Worm (Caenorhabditis elegans): ENCODE measurements around the gene F20D1.3.
A peak's percentile ranks its signal among the peaks of the same experiment; 100 is the strongest.
"Not testable (repeated sequence)": the region's sequence is repeated elsewhere in the genome, so short reads cannot be mapped to it uniquely, and the experiment has no call there.

Gene F20D1.3

DNA sequence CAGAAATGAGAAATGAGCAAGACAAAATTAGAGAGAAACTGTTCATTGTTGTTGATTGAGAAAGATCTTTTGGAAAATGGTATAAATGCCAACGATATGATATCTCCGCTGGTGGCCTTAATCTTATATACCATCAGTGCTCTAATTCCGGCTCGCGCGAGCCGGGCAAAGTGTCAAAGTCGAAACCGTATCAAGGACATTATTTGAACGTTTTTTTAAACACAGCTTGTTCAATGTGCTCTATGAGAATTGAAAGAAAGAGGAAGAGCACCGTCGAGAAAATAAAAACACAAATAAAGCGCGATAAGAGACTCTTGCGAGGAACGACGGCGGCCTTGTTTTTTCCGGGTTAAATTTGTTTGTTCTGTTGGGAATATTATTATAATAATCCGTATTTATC is 14.4 kb upstream of the F20D1.3 start, which contains the start of gene idpp-3:
idpp-3 (minus strand) TSS at position 101 of the 400 bp plus-strand sequence.
- TF ChIP-seq unc-130 (tag; optimal IDR thresholded peaks at IDR 0.05) (no peak), efl-1 (optimal IDR thresholded peaks at IDR 0.05) (no peak), efl-1 (GFP tag; optimal IDR thresholded peaks at IDR 0.05 in 1 of 2) (peak in 1 of 2 experiments; percentile 84), efl-3 (GFP tag; optimal IDR thresholded peaks at IDR 0.05) (no peak)

ce11 chrX:14962456-14962855 is 13.5 kb upstream of the F20D1.3 start, which contains the start of gene rgs-10:
Gene rgs-10, plus strand, starts transcription at chrX:14962756.
- TF ChIP-seq efl-1 (optimal IDR thresholded peaks at IDR 0.05) (no peak), efl-1 (GFP tag; optimal IDR thresholded peaks at IDR 0.05 in 1 of 2) (peak in 1 of 2 experiments; percentile 39), nhr-19 (GFP tag; conservative IDR thresholded peaks at IDR 0.05) (no peak)

DNA sequence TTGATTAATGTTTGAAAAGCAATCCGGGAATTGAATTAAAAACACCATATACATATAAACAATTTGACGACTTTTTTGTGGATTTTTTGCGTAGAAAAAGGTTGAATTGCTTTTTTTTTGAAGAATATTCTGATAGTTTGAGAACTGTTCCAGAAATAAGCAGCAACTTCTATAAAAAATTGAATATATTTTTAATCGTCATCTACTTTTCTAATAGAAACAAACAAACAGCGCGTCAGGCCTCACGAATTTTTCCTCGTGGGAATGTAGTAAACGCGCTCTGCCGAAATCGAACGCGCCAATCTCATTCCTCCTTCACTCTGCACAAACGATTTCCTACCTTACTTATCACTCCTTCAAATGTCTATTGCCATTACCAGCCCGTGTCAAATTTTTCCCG is 11.7 kb upstream of the F20D1.3 start, which contains the start of gene rgs-11:
rgs-11 (plus strand) TSS at position 301 of the 400 bp plus-strand sequence.
- no peak for TF ChIP-seq lin-14 (GFP tag; optimal IDR thresholded peaks at IDR 0.05)
- TF ChIP-seq aha-1 (tag; optimal IDR thresholded peaks at IDR 0.05): no peak
- TF ChIP-seq mep-1 (tag; optimal IDR thresholded peaks at IDR 0.05): no peak
- no peak for TF ChIP-seq tlp-1 (tag; optimal IDR thresholded peaks at IDR 0.05)
- no peak for TF ChIP-seq ceh-82 (tag; optimal IDR thresholded peaks at IDR 0.05)
- TF ChIP-seq alr-1 (tag; optimal IDR thresholded peaks at IDR 0.05; ENCODE audit: borderline replicate concordance): no peak
- TF ChIP-seq pqm-1 (tag; optimal IDR thresholded peaks at IDR 0.05): no peak
- TF ChIP-seq nhr-28 (tag; optimal IDR thresholded peaks at IDR 0.05): no peak
- TF ChIP-seq xbp-1 (tag; optimal IDR thresholded peaks at IDR 0.05): no peak
- TF ChIP-seq snu-23 (GFP tag; optimal IDR thresholded peaks at IDR 0.05): no peak
- TF ChIP-seq jun-1 (tag; optimal IDR thresholded peaks at IDR 0.05): no peak
- no peak for TF ChIP-seq lin-35 (GFP tag; optimal IDR thresholded peaks at IDR 0.05)
- no peak for TF ChIP-seq unc-130 (tag; optimal IDR thresholded peaks at IDR 0.05)
- TF ChIP-seq unc-98 (GFP tag; IDR thresholded peaks at IDR 0.05): no peak
- TF ChIP-seq lin-13 (GFP tag; optimal IDR thresholded peaks at IDR 0.05): no peak

ce11 chrX:14965761-14966160 is 10.2 kb upstream of the F20D1.3 start, which contains the start of gene F45B8.5:
Gene F45B8.5, plus strand, starts transcription at chrX:14966061.
- TF ChIP-seq nhr-20 (tag; optimal IDR thresholded peaks at IDR 0.05) (no peak), nhr-28 (tag; optimal IDR thresholded peaks at IDR 0.05) (no peak), pqm-1 (tag; optimal IDR thresholded peaks at IDR 0.05) (no peak), ceh-8 (GFP tag; optimal IDR thresholded peaks at IDR 0.05) (no peak), hlh-17 (GFP tag; optimal IDR thresholded peaks at IDR 0.05; ENCODE audit: borderline replicate concordance) (no peak), elt-2 (tag; optimal IDR thresholded peaks at IDR 0.05) (no peak), nhr-19 (GFP tag; conservative IDR thresholded peaks at IDR 0.05) (no peak), snpc-4 (tag; optimal IDR thresholded peaks at IDR 0.05) (no peak), C16A3.4 (tag; optimal IDR thresholded peaks at IDR 0.05) (no peak), nhr-77 (tag; optimal IDR thresholded peaks at IDR 0.05) (no peak), unc-86 (tag; optimal IDR thresholded peaks at IDR 0.05) (no peak), zip-4 (GFP tag; optimal IDR thresholded peaks at IDR 0.05) (no peak), fos-1 (tag; optimal IDR thresholded peaks at IDR 0.05) (no peak), tbx-2 (tag; optimal IDR thresholded peaks at IDR 0.05) (no peak)

- TF ChIP-seq ama-1 (optimal IDR thresholded peaks at IDR 0.05); fkh-10 (GFP tag; optimal IDR thresholded peaks at IDR 0.05); mdl-1 (tag; optimal IDR thresholded peaks at IDR 0.05): not testable (repeated sequence)
These were observed 9.4 kb upstream of the F20D1.3 start, which contains the start of gene F20D1.22 for ce11 chrX:14966515-14966914. Gene F20D1.22, plus strand, starts transcription at chrX:14966815.

DNA sequence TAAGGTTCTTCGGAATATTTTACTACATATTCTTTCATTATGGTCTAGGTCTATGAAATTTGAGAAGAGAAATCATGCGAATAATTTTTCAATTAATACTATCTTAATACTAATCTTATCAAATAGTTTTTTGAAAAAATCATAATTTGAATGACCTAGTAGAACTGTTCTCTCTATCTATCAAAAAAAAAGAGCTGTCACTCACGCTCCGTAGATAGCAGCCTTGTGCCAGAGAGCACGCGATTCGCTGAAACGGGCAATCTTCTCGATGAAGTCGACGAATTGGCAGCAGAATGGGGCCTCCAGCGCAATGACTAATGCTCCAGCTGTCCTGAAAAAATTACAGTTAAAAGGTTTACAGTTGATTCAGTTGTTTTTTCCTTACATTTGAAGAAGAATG is 6.3 kb upstream of the F20D1.3 start:
- TF ChIP-seq snu-23 (GFP tag; optimal IDR thresholded peaks at IDR 0.05) (no peak), ztf-11 (tag; optimal IDR thresholded peaks at IDR 0.05) (no peak), lin-15B (tag; optimal IDR thresholded peaks at IDR 0.05) (no peak), nhr-12 (tag; optimal IDR thresholded peaks at IDR 0.05) (no peak), hpl-2 (GFP tag; optimal IDR thresholded peaks at IDR 0.05) (no peak), nhr-71 (tag; optimal IDR thresholded peaks at IDR 0.05) (no peak), irx-1 (tag; optimal IDR thresholded peaks at IDR 0.05) (no peak), nhr-77 (tag; optimal IDR thresholded peaks at IDR 0.05) (no peak), pax-3 (tag; optimal IDR thresholded peaks at IDR 0.05) (no peak), fkh-8 (tag; optimal IDR thresholded peaks at IDR 0.05) (no peak)
